Worm (Caenorhabditis elegans): ENCODE measurements around the gene mstr-2.

The mstr-2 gene

ce11 chrIII:4470793-4471192, 1.9 kb downstream of the mstr-2 start:
- TF ChIP-seq C04F5.9 (tag; optimal IDR thresholded peaks at IDR 0.05): no peak
- peak; percentile 45 for TF ChIP-seq unc-86 (tag; optimal IDR thresholded peaks at IDR 0.05)
- no peak for TF ChIP-seq jun-1 (tag; optimal IDR thresholded peaks at IDR 0.05)
- TF ChIP-seq ceh-82 (tag; optimal IDR thresholded peaks at IDR 0.05): peak in 2 of 3 experiments; percentile 49 to 64
- peak; percentile 50 for TF ChIP-seq rnt-1 (tag; optimal IDR thresholded peaks at IDR 0.05)
- TF ChIP-seq sox-4 (tag; optimal IDR thresholded peaks at IDR 0.05): no peak
- no peak for TF ChIP-seq vab-15 (tag; optimal IDR thresholded peaks at IDR 0.05)
- peak; percentile 28 for TF ChIP-seq efl-3 (GFP tag; optimal IDR thresholded peaks at IDR 0.05)
- TF ChIP-seq unc-62 (GFP tag; optimal IDR thresholded peaks at IDR 0.05): no peak
- peak; percentile 67 for TF ChIP-seq mep-1 (tag; optimal IDR thresholded peaks at IDR 0.05)
- TF ChIP-seq unc-30 (tag; optimal IDR thresholded peaks at IDR 0.05): no peak
- TF ChIP-seq egl-27 (tag; optimal IDR thresholded peaks at IDR 0.05): no peak
- TF ChIP-seq pax-3 (tag; optimal IDR thresholded peaks at IDR 0.05): no peak
- peak; percentile 73 to 79 for TF ChIP-seq lsy-2 (tag; optimal IDR thresholded peaks at IDR 0.05)
- TF ChIP-seq fkh-8 (tag; optimal IDR thresholded peaks at IDR 0.05): peak; percentile 78
- peak; percentile 44 for TF ChIP-seq xbp-1 (tag; optimal IDR thresholded peaks at IDR 0.05)
- TF ChIP-seq ztf-11 (tag; optimal IDR thresholded peaks at IDR 0.05): peak in 1 of 2 experiments; percentile 21
- TF ChIP-seq nhr-47 (tag; optimal IDR thresholded peaks at IDR 0.05): peak; percentile 71
- peak; percentile 0 for TF ChIP-seq elt-2 (tag; optimal IDR thresholded peaks at IDR 0.05)
- TF ChIP-seq nhr-90 (tag; optimal IDR thresholded peaks at IDR 0.05; ENCODE audit: poor library complexity): peak; percentile 58
- no peak; the same call in 1 of the 2 replicates for TF ChIP-seq isw-1 (GFP tag; IDR thresholded peaks at IDR 0.05)
- TF ChIP-seq lin-35 (GFP tag; optimal IDR thresholded peaks at IDR 0.05): peak; percentile 51 to 60
- TF ChIP-seq C16A3.4 (tag; optimal IDR thresholded peaks at IDR 0.05): peak; percentile 57
- peak; percentile 82 for TF ChIP-seq snu-23 (GFP tag; optimal IDR thresholded peaks at IDR 0.05)
- TF ChIP-seq swsn-7 (tag; optimal IDR thresholded peaks at IDR 0.05): peak; percentile 62
- TF ChIP-seq aha-1 (tag; optimal IDR thresholded peaks at IDR 0.05): no peak
- no peak for TF ChIP-seq blmp-1 (tag; optimal IDR thresholded peaks at IDR 0.05)
- no peak for TF ChIP-seq lin-13 (GFP tag; optimal IDR thresholded peaks at IDR 0.05)
- peak; percentile 53 for TF ChIP-seq ztf-4 (tag; optimal IDR thresholded peaks at IDR 0.05)
- TF ChIP-seq egl-13 (tag; optimal IDR thresholded peaks at IDR 0.05): peak; percentile 24
- TF ChIP-seq nhr-84 (tag; optimal IDR thresholded peaks at IDR 0.05): no peak
- no peak for TF ChIP-seq nhr-28 (tag; optimal IDR thresholded peaks at IDR 0.05)
- no peak for TF ChIP-seq C34B4.2 (tag; optimal IDR thresholded peaks at IDR 0.05)
- peak; percentile 50 for TF ChIP-seq nhr-85 (tag)
- no peak for TF ChIP-seq ceh-88 (GFP tag; IDR thresholded peaks at IDR 0.05)
- TF ChIP-seq lin-15B (tag; optimal IDR thresholded peaks at IDR 0.05): no peak
- TF ChIP-seq snpc-4 (tag; optimal IDR thresholded peaks at IDR 0.05): no peak
- no peak for TF ChIP-seq hlh-17 (GFP tag; optimal IDR thresholded peaks at IDR 0.05; ENCODE audit: borderline replicate concordance)
- TF ChIP-seq fkh-4 (tag; optimal IDR thresholded peaks at IDR 0.05; ENCODE audit: borderline replicate concordance): no peak
- TF ChIP-seq F16B12.6 (tag; optimal IDR thresholded peaks at IDR 0.05): no peak
- TF ChIP-seq nhr-71 (tag; optimal IDR thresholded peaks at IDR 0.05): peak; percentile 72
- TF ChIP-seq zag-1 (tag; optimal IDR thresholded peaks at IDR 0.05): no peak
- peak; percentile 57 for TF ChIP-seq nhr-19 (GFP tag; conservative IDR thresholded peaks at IDR 0.05)
- peak in 1 of 2 experiments; percentile 34 for TF ChIP-seq mdl-1 (tag; optimal IDR thresholded peaks at IDR 0.05)
- no peak for TF ChIP-seq irx-1 (tag; optimal IDR thresholded peaks at IDR 0.05)
- no peak for TF ChIP-seq unc-130 (tag; optimal IDR thresholded peaks at IDR 0.05)
- no peak for TF ChIP-seq ceh-63 (GFP tag; optimal IDR thresholded peaks at IDR 0.05)
- no peak for TF ChIP-seq pqm-1 (tag; optimal IDR thresholded peaks at IDR 0.05)
- no peak for TF ChIP-seq nhr-11 (tag; optimal IDR thresholded peaks at IDR 0.05)
- TF ChIP-seq sup-37 (GFP tag; optimal IDR thresholded peaks at IDR 0.05): no peak
- TF ChIP-seq skn-1 (tag; optimal IDR thresholded peaks at IDR 0.05): peak; percentile 26
- no peak for TF ChIP-seq nhr-77 (tag; optimal IDR thresholded peaks at IDR 0.05)
- TF ChIP-seq efl-1 (optimal IDR thresholded peaks at IDR 0.05): peak; percentile 48 to 54
- TF ChIP-seq efl-1 (GFP tag; optimal IDR thresholded peaks at IDR 0.05 in 1 of 2): peak; percentile 27 to 93

Measured in whole organism, L1 larva.